Fruit fly (Drosophila melanogaster) S2 (cell line): ENCODE measurements around the gene CG4393.

Experiments
- CG8478 ChIP-seq: fragments of >200 bp; optimal IDR thresholded peaks from 2 replicates; lab custom pipeline; 2018
- CTCF ChIP-seq, 2 experiments: fragments of >200 bp; optimal IDR thresholded peaks; 2 replicates each; lab custom pipeline; 2018

DNA sequence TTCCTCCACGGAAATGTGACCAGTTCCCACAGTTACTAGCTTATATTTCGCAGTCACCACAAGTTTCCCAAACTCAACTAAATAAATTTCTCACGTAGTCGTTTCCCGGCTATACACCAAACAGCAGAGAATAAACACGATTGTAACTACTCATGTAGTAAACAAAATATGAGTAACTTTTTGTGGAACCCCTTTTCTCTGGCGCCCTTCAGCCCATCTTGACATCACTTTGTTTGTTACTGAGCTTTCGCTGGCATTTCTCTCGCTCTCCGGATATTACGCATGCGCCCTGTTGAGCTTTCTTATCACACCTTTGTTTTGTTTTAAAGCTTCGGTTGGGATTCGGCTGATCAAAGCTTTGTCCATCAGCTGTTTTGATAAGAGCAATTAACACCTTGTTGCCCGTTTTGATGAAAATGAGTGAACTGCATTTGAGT is 1.5 kb upstream of the CG4393 start:
- TF ChIP-seq CTCF (optimal IDR thresholded peaks at IDR 0.05; lab: Kevin White, UChicago) (no peak), CG8478 (lab: Kevin White, UChicago) (no peak)
